Fruit fly (Drosophila melanogaster): ENCODE measurements around the gene CG33722.

DNA sequence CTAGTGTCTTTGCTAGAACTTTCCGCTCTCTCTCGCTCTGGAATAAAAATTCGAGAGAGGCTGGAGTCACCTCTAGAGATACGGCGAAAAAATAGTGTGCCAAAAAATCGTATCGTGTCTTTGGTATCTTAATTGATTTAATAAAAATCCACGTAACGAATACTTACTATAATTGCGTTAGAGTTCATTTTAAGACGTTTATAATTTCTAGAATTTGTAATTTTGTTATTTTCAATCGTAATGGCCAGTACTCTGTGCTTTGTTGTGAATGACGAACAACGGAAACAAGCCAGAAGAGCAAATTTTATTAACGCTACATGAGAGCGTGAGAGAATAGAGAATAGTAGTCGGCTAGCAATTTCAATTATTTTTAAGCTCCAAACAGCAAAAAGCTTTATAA is 17.8 kb downstream of the CG33722 start:
- TF ChIP-seq Hr4 (GFP tag; optimal IDR thresholded peaks at IDR 0.05) (no peak), CG15336 (GFP tag; IDR thresholded peaks at IDR 0.05) (no peak), Lpt (GFP tag; optimal IDR thresholded peaks at IDR 0.05) (no peak), Blimp-1 (GFP tag; optimal IDR thresholded peaks at IDR 0.05) (no peak), cyc (GFP tag; optimal IDR thresholded peaks at IDR 0.05) (no peak), Ets21C (GFP tag; optimal IDR thresholded peaks at IDR 0.05) (no peak), CG8119 (GFP tag; IDR thresholded peaks at IDR 0.05) (no peak), svp (GFP tag) (no peak), spab (GFP tag; optimal IDR thresholded peaks at IDR 0.05) (no peak), CG10631 (GFP tag; optimal IDR thresholded peaks at IDR 0.05) (no peak), CG6276 (GFP tag; optimal IDR thresholded peaks at IDR 0.05) (no peak)

Data from whole organism, prepupa.